Fruit fly (Drosophila melanogaster): ENCODE measurements around the gene EMC2B.

DNA sequence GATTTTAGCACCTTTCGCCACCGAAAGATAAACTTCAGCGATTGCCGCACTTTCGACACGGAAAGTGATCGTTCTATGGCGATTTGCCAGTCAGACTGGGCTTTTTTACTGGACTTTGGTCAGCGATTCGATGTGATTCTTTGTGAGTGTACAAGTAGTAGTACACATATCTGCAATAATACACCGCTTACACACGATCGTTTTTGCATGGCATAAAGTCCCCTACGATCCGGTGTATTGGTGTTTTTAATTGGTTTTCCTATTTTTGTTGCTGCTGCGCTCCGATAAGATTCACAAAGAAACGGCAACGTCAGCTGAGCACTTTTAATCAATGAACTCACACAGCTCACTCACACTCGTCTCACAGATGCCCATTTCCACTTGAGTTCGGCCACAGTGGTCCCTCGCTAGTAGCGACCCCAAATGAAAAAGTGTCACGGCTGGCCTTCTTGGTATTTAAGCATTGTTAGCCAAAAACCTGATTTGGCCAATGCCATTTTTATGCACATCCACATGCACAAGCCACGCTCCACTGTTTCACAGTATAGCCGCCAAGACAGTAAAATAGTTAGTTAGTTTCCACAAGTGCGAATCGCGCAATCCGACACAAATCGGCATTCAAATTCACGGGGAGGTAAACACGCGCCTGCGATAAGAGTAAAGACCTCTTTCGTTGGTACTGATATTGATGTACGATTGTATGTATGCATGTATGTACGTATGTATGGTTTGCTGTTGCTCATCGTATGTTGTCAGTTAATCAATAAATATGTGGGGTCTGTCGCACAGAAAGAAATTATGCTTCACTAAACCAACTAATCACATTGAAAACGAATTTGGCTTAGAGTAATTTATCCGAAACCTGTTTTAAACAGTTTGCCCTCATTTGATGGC is 5.2 kb downstream of the EMC2B start:
- TF ChIP-seq rn (GFP tag; IDR thresholded peaks at IDR 0.05) (peak; percentile 89), CG17806 (tag; optimal IDR thresholded peaks at IDR 0.05) (peak; percentile 79), Snoo (tag; optimal IDR thresholded peaks at IDR 0.05) (peak; percentile 90), CG8301 (tag; optimal IDR thresholded peaks at IDR 0.05) (peak; percentile 84), fd96Ca (GFP tag; IDR thresholded peaks at IDR 0.05) (peak; percentile 98), CG4496 (GFP tag; IDR thresholded peaks at IDR 0.05) (peak; percentile 98), EcR (GFP tag; optimal IDR thresholded peaks at IDR 0.05) (peak; percentile 81), CG12605 (GFP tag; IDR thresholded peaks at IDR 0.05) (peak; percentile 93), gl (tag; optimal IDR thresholded peaks at IDR 0.05) (peak; percentile 36), Pif1B (GFP tag; optimal IDR thresholded peaks at IDR 0.05) (peak; percentile 88), CG13204 (GFP tag; optimal IDR thresholded peaks at IDR 0.05) (peak; percentile 58), Pif1A (GFP tag; optimal IDR thresholded peaks at IDR 0.05) (peak; percentile 90), CG10348 (GFP tag; IDR thresholded peaks at IDR 0.05) (peak; percentile 97)

All from whole organism, pupa.